Worm (Caenorhabditis elegans): ENCODE results near the gene C56A3.6.

The C56A3.6 gene

DNA sequence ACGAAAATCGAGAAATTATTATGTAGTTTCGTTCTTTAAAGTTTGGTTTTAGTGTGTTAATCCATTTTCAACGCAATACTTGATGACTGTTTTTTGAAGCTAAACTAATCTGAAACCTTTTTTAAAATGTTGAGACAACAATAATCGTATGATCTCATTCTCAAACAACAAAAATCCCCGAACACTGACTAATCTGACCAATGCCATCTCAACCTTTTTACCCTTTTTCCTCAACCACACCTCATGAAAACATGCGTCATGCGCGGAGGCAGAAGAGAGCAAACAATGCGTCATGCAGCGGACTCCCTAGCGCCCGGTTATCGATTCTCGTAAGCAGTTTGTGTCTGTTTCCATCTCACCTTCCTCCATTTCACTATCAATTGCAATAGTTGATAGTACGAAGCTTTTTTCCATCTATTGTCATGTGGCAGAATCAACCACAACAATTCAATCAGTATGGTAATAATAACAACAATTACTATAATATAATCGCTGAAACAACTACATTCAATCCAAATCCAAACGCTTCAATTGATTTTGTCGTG, 15.6 kb upstream of the C56A3.6 start, which contains the start of gene C50B8.4 (continued):
- TF ChIP-seq hif-1 (tag; optimal IDR thresholded peaks at IDR 0.05): no peak
- no peak for TF ChIP-seq lin-39 (tag; optimal IDR thresholded peaks at IDR 0.05)
- TF ChIP-seq unc-62 (GFP tag; optimal IDR thresholded peaks at IDR 0.05 in 1 of 2): peak in 1 of 2 experiments; percentile 25
- TF ChIP-seq unc-62 (tag; optimal IDR thresholded peaks at IDR 0.05): no peak
- TF ChIP-seq ceh-28 (tag; optimal IDR thresholded peaks at IDR 0.05): no peak
- TF ChIP-seq Y5F2A.4 (GFP tag; optimal IDR thresholded peaks at IDR 0.05): no peak
- no peak for TF ChIP-seq F26F4.8 (GFP tag; conservative IDR thresholded peaks at IDR 0.05)
- no peak for TF ChIP-seq Y105C5A.15 (GFP tag; IDR thresholded peaks at IDR 0.05)
- TF ChIP-seq ceh-82 (tag; optimal IDR thresholded peaks at IDR 0.05): no peak
- TF ChIP-seq daf-19 (GFP tag; conservative IDR thresholded peaks at IDR 0.05): no peak
- peak; percentile 39 for TF ChIP-seq nhr-28 (tag; optimal IDR thresholded peaks at IDR 0.05)
- no peak for TF ChIP-seq R02D3.7 (tag; optimal IDR thresholded peaks at IDR 0.05)
- peak; percentile 26; the same call in 1 of the 2 replicates for TF ChIP-seq dmd-6 (GFP tag; IDR thresholded peaks at IDR 0.05)

- TF ChIP-seq ceh-20 (GFP tag; IDR thresholded peaks at IDR 0.05): no peak
- TF ChIP-seq nhr-102 (tag; optimal IDR thresholded peaks at IDR 0.05): no peak
- peak; percentile 52 for TF ChIP-seq dve-1 (tag; optimal IDR thresholded peaks at IDR 0.05; ENCODE audit: insufficient read depth)
- TF ChIP-seq R02D3.7 (tag; optimal IDR thresholded peaks at IDR 0.05): no peak
- TF ChIP-seq pha-4 (GFP tag; IDR thresholded peaks at IDR 0.05): no peak
- no peak for TF ChIP-seq pha-4 (tag; optimal IDR thresholded peaks at IDR 0.05)
- no peak for TF ChIP-seq zip-2 (tag; optimal IDR thresholded peaks at IDR 0.05)
- TF ChIP-seq zfp-2 (tag; optimal IDR thresholded peaks at IDR 0.05): no peak
- no peak for TF ChIP-seq ceh-44 (GFP tag; IDR thresholded peaks at IDR 0.05)
- TF ChIP-seq hmg-1.1 (GFP tag; IDR thresholded peaks at IDR 0.05): 0 out of 2 replicates have a peak, but pooled peaks have one; percentile 19
- no peak for TF ChIP-seq zfp-3 (GFP tag; conservative IDR thresholded peaks at IDR 0.05)
- no peak for TF ChIP-seq Y105C5A.15 (GFP tag; IDR thresholded peaks at IDR 0.05)
- no peak for TF ChIP-seq lin-29 (GFP tag; IDR thresholded peaks at IDR 0.05)
- no peak for TF ChIP-seq nhr-48 (tag; optimal IDR thresholded peaks at IDR 0.05)
- TF ChIP-seq pqm-1 (tag; optimal IDR thresholded peaks at IDR 0.05): no peak
- TF ChIP-seq lin-38 (GFP tag; IDR thresholded peaks at IDR 0.05): peak; percentile 95
- TF ChIP-seq unc-39 (tag; optimal IDR thresholded peaks at IDR 0.05): no peak
- no peak for TF ChIP-seq gei-8 (GFP tag; optimal IDR thresholded peaks at IDR 0.05)
- no peak for TF ChIP-seq nhr-41 (GFP tag; IDR thresholded peaks at IDR 0.05)
- TF ChIP-seq hlh-11 (tag; optimal IDR thresholded peaks at IDR 0.05): peak; percentile 39
- no peak for TF ChIP-seq fkh-10 (GFP tag; optimal IDR thresholded peaks at IDR 0.05)
- TF ChIP-seq nhr-76 (tag; optimal IDR thresholded peaks at IDR 0.05): no peak
- TF ChIP-seq mep-1 (tag; optimal IDR thresholded peaks at IDR 0.05): peak; percentile 53
- TF ChIP-seq arid-1 (GFP tag; conservative IDR thresholded peaks at IDR 0.05): no peak
- no peak for TF ChIP-seq Y75B8A.6 (GFP tag; IDR thresholded peaks at IDR 0.05)
- TF ChIP-seq ceh-62 (tag; optimal IDR thresholded peaks at IDR 0.05): no peak
- no peak for TF ChIP-seq daf-16 (GFP tag; optimal IDR thresholded peaks at IDR 0.05)
- TF ChIP-seq daf-16 (tag; optimal IDR thresholded peaks at IDR 0.05): peak; percentile 12
- no peak for TF ChIP-seq F26F4.8 (GFP tag; conservative IDR thresholded peaks at IDR 0.05)
- TF ChIP-seq ztf-11 (tag; optimal IDR thresholded peaks at IDR 0.05): no peak
- TF ChIP-seq ces-1 (GFP tag; optimal IDR thresholded peaks at IDR 0.05): no peak
- no peak for TF ChIP-seq Y5F2A.4 (GFP tag; optimal IDR thresholded peaks at IDR 0.05)
- TF ChIP-seq dpl-1 (GFP tag; optimal IDR thresholded peaks at IDR 0.05): peak; percentile 81
- no peak for TF ChIP-seq Y48G9A.11 (GFP tag; IDR thresholded peaks at IDR 0.05)
- no peak for TF ChIP-seq D1046.2 (GFP tag; IDR thresholded peaks at IDR 0.05)
- TF ChIP-seq mdt-29 (GFP tag; IDR thresholded peaks at IDR 0.05): no peak
- TF ChIP-seq rbr-2 (tag; optimal IDR thresholded peaks at IDR 0.05): no peak
- no peak for TF ChIP-seq skn-1 (tag; optimal IDR thresholded peaks at IDR 0.05)
- TF ChIP-seq lir-3 (tag; optimal IDR thresholded peaks at IDR 0.05): no peak
- no peak for TF ChIP-seq F37D6.2 (tag; optimal IDR thresholded peaks at IDR 0.05)
- TF ChIP-seq ctbp-1 (GFP tag; IDR thresholded peaks at IDR 0.05): no peak
- no peak for TF ChIP-seq mxl-3 (GFP tag; optimal IDR thresholded peaks at IDR 0.05)
Observed at ce11 chrV:13568533-13568932, 12.3 kb upstream of the C56A3.6 start, which contains the start of the genes nuaf-1 and bir-2. Gene nuaf-1, minus strand, starts transcription at chrV:13568630. Gene bir-2, plus strand, starts transcription at chrV:13568850.
